Worm (Caenorhabditis elegans): ENCODE measurements around the gene pqn-8.

DNA sequence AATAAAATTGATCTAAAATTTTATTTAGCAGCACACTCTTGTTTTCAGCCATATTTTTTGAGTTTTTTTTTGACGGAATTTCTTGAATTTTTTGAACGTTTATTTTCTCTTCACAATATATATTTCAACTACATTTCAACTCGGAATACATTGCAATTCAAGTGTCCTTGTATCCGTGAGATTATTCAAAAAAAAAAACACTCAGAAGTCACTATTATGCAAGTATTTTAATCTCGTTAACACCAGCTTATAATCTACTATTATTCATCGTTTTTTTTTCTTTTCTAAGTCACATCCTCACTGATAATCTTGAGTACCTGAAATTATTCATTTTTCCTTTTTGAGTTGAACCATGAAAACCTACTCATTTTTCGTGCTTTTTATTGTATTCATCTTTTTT lies 25.7 kb upstream of the pqn-8 start, which contains the start of gene ins-21:
- TF ChIP-seq sem-2 (GFP tag; optimal IDR thresholded peaks at IDR 0.05), result no peak
- no peak for TF ChIP-seq mep-1 (tag; optimal IDR thresholded peaks at IDR 0.05)
- TF ChIP-seq snpc-4 (tag; optimal IDR thresholded peaks at IDR 0.05), result no peak

All from whole organism, mixed stage, embryonic.